Fruit fly (Drosophila melanogaster): Measurements from ENCODE around the gene CG14957.
A peak's percentile ranks its signal among the peaks of the same experiment; 100 is the strongest.

Gene CG14957

DNA sequence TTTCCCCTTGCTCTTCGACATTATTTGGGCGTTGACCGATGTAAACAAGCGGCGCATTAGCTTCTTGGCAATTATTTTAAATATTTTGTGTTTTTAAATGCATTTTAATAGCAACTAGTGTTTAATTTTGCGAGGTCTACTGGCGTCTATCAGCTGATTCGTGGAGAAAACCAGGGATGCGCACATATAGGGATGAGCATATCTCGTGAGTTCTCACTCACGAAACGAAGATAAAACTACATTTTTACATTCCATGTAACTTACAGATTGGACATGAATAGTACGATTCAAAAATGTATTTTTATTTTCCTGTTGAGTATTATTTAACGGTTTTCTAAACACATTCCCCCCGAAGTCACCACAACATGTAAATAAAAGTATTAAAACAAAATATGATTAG lies 10.1 kb downstream of the CG14957 start, which contains the start of gene CG14966 (continued):
- TF ChIP-seq Mrtf (GFP tag; IDR thresholded peaks at IDR 0.05) (no peak), CG17912 (GFP tag; optimal IDR thresholded peaks at IDR 0.05) (no peak), zen (tag; optimal IDR thresholded peaks at IDR 0.05) (no peak), grn (GFP tag; optimal IDR thresholded peaks at IDR 0.05) (peak; percentile 11), CG8765 (GFP tag; IDR thresholded peaks at IDR 0.05) (no peak), CG6791 (GFP tag; IDR thresholded peaks at IDR 0.05; ENCODE audit: partially characterized antibody) (peak; percentile 91), H15 (GFP tag; IDR thresholded peaks at IDR 0.05) (no peak), Lim3 (GFP tag; IDR thresholded peaks at IDR 0.05) (no peak), Ssrp (tag; optimal IDR thresholded peaks at IDR 0.05) (no peak), dmrt99B (tag; optimal IDR thresholded peaks at IDR 0.05) (no peak), gcm (GFP tag; optimal IDR thresholded peaks at IDR 0.05) (no peak), crol (GFP tag; IDR thresholded peaks at IDR 0.05) (no peak), PHDP (tag; optimal IDR thresholded peaks at IDR 0.05) (peak; percentile 1), CG6813 (GFP tag; optimal IDR thresholded peaks at IDR 0.05) (no peak), Rfx (GFP tag; IDR thresholded peaks at IDR 0.05) (peak; percentile 73), dan (GFP tag; IDR thresholded peaks at IDR 0.05) (no peak), chif (GFP tag; optimal IDR thresholded peaks at IDR 0.05) (peak in 1 of 2 experiments; percentile 11), CG4617 (GFP tag; optimal IDR thresholded peaks at IDR 0.05; ENCODE audit: borderline replicate concordance) (peak; percentile 7), cad (GFP tag; optimal IDR thresholded peaks at IDR 0.05) (no peak), ash1 (GFP tag; optimal IDR thresholded peaks at IDR 0.05) (no peak), CG4328 (GFP tag; optimal IDR thresholded peaks at IDR 0.05) (no peak), CG12236 (GFP tag; optimal IDR thresholded peaks at IDR 0.05) (no peak), fd64A (GFP tag; optimal IDR thresholded peaks at IDR 0.05) (no peak), Camta (GFP tag; optimal IDR thresholded peaks at IDR 0.05) (peak; percentile 0), p53 (GFP tag; optimal IDR thresholded peaks at IDR 0.05) (peak; percentile 11), CG1602 (GFP tag; optimal IDR thresholded peaks at IDR 0.05) (no peak), knrl (GFP tag; IDR thresholded peaks at IDR 0.05; ENCODE audit: partially characterized antibody) (peak; percentile 88), sens-2 (GFP tag; IDR thresholded peaks at IDR 0.05) (no peak), CG18476 (GFP tag; optimal IDR thresholded peaks at IDR 0.05) (no peak), CG9215 (GFP tag; IDR thresholded peaks at IDR 0.05) (no peak), mam (GFP tag; optimal IDR thresholded peaks at IDR 0.05) (peak; percentile 62), gsb-n (tag; optimal IDR thresholded peaks at IDR 0.05) (no peak), gcm2 (GFP tag; optimal IDR thresholded peaks at IDR 0.05) (no peak), CG9932 (GFP tag; IDR thresholded peaks at IDR 0.05) (peak; percentile 78), corto (GFP tag; optimal IDR thresholded peaks at IDR 0.05) (no peak), ems (GFP tag; optimal IDR thresholded peaks at IDR 0.05) (no peak), esg (GFP tag; conservative IDR thresholded peaks at IDR 0.05) (no peak), az2 (GFP tag; optimal IDR thresholded peaks at IDR 0.05) (peak; percentile 17), tup (GFP tag; optimal IDR thresholded peaks at IDR 0.05) (no peak), Blimp-1 (GFP tag; optimal IDR thresholded peaks at IDR 0.05) (no peak), Dref (GFP tag; IDR thresholded peaks at IDR 0.05) (0 out of 2 replicates have a peak, but pooled peaks have one; percentile 36), CG4424 (GFP tag; optimal IDR thresholded peaks at IDR 0.05) (peak; percentile 1), CG34224 (GFP tag; IDR thresholded peaks at IDR 0.05; ENCODE audit: partially characterized antibody) (peak; percentile 90), CG2116 (GFP tag; optimal IDR thresholded peaks at IDR 0.05) (peak; percentile 43), CG9817 (tag; optimal IDR thresholded peaks at IDR 0.05) (peak; percentile 6), Rx (GFP tag; IDR thresholded peaks at IDR 0.05) (no peak), pita (GFP tag; optimal IDR thresholded peaks at IDR 0.05) (no peak), CG11504 (tag; optimal IDR thresholded peaks at IDR 0.05) (peak; percentile 32), shn (GFP tag; optimal IDR thresholded peaks at IDR 0.05) (peak; percentile 10), twi (tag; optimal IDR thresholded peaks at IDR 0.05) (no peak), CG15601 (tag; optimal IDR thresholded peaks at IDR 0.05) (no peak)

Measured in whole organism, embryonic.